Worm (Caenorhabditis elegans) whole organism, L1 larva: Measurements from ENCODE around the gene H41C03.2.

Experiments
- C04F5.9 ChIP-seq: sonication (generic microtip); optimal IDR thresholded peaks from 2 replicates; lab custom pipeline; 2016; ENCODE audit warnings: missing genetic modification characterization, missing compliant biosample characterization
- F16B12.6 ChIP-seq: fragments of 150-350 bp; optimal IDR thresholded peaks from 2 replicates; lab custom pipeline; 2014; ENCODE audit warnings: missing biosample characterization, missing genetic modification characterization
- alr-1 ChIP-seq: fragments of 200-800 bp; sonication (Bioruptor generic); optimal IDR thresholded peaks from 2 replicates; lab custom pipeline; 2018; ENCODE audit warnings: borderline replicate concordance, mild to moderate bottlenecking, missing genetic modification characterization, missing compliant biosample characterization
- blmp-1 ChIP-seq: fragments of 150-350 bp; optimal IDR thresholded peaks from 2 replicates; lab custom pipeline; 2014; ENCODE audit warnings: missing biosample characterization, missing genetic modification characterization
- ceh-63 ChIP-seq: fragments of 200-800 bp; sonication (Bioruptor generic); optimal IDR thresholded peaks from 2 replicates; lab custom pipeline; 2018; ENCODE audit warnings: mild to moderate bottlenecking, missing genetic modification characterization, missing compliant biosample characterization
- efl-3 ChIP-seq: fragments of 200-800 bp; sonication (Bioruptor generic); optimal IDR thresholded peaks from 2 replicates; lab custom pipeline; 2018; ENCODE audit warnings: mild to moderate bottlenecking, missing genetic modification characterization, missing compliant biosample characterization
- egl-27 ChIP-seq, 2 experiments: fragments of 150-350 bp in 1 of 2; sonication (generic microtip); optimal IDR thresholded peaks; 3 replicates each; lab custom pipeline; 2017 to 2018; ENCODE audit warnings: missing biosample characterization in 2 of 2, missing genetic modification characterization in 2 of 2, missing genetic modification reagents in 2 of 2
- elt-2 ChIP-seq: sonication (generic microtip); optimal IDR thresholded peaks from 2 replicates; lab custom pipeline; 2016; ENCODE audit warnings: missing genetic modification characterization, mild to moderate bottlenecking, inconsistent platforms, missing compliant biosample characterization, missing genetic modification reagents
- elt-3 ChIP-seq, 6 experiments: fragments of 150-350 bp in 1 of 6; sonication (generic microtip); optimal IDR thresholded peaks; 2 replicates each; lab custom pipeline; 2017 to 2018; ENCODE audit warnings: missing biosample characterization in 6 of 6, missing genetic modification characterization in 6 of 6, inconsistent platforms in 1 of 6
- fos-1 ChIP-seq: fragments of 150-350 bp; optimal IDR thresholded peaks from 2 replicates; lab custom pipeline; 2014; ENCODE audit warnings: missing biosample characterization, missing genetic modification characterization
- jun-1 ChIP-seq: fragments of 150-350 bp; optimal IDR thresholded peaks from 2 replicates; lab custom pipeline; 2014; ENCODE audit warnings: missing biosample characterization, missing genetic modification reagents, missing genetic modification characterization
- lin-14 ChIP-seq: fragments of 200-800 bp; sonication (Bioruptor generic); optimal IDR thresholded peaks from 2 replicates; lab custom pipeline; 2018; ENCODE audit warnings: mild to moderate bottlenecking, missing genetic modification characterization, moderate library complexity, missing compliant biosample characterization
- lir-3 ChIP-seq: sonication (generic microtip); optimal IDR thresholded peaks from 2 replicates; lab custom pipeline; 2016; ENCODE audit warnings: mild to moderate bottlenecking, missing genetic modification characterization, moderate library complexity, missing compliant biosample characterization; ENCODE audit not compliant: poor library complexity
- mdl-1 ChIP-seq, 2 experiments: fragments of 150-350 bp; optimal IDR thresholded peaks; 2 replicates each; lab custom pipeline; 2014 to 2017; ENCODE audit warnings: missing biosample characterization in 2 of 2, missing genetic modification characterization in 2 of 2, inconsistent platforms in 1 of 2
- mef-2 ChIP-seq: fragments of 150-350 bp; optimal IDR thresholded peaks from 2 replicates; lab custom pipeline; 2014; ENCODE audit warnings: missing biosample characterization, missing genetic modification characterization
- nhr-11 ChIP-seq: fragments of 150-350 bp; optimal IDR thresholded peaks from 2 replicates; lab custom pipeline; 2014; ENCODE audit warnings: missing biosample characterization, missing genetic modification characterization
- nhr-12 ChIP-seq: sonication (generic microtip); optimal IDR thresholded peaks from 2 replicates; lab custom pipeline; 2017; ENCODE audit warnings: missing biosample characterization, missing genetic modification characterization
- nhr-20 ChIP-seq: sonication (generic microtip); optimal IDR thresholded peaks from 2 replicates; lab custom pipeline; 2016; ENCODE audit warnings: mild to moderate bottlenecking, missing genetic modification characterization, missing compliant biosample characterization
- nhr-71 ChIP-seq: sonication (generic microtip); optimal IDR thresholded peaks from 2 replicates; lab custom pipeline; 2016; ENCODE audit warnings: mild to moderate bottlenecking, missing genetic modification characterization, moderate library complexity, missing compliant biosample characterization
- nhr-85 ChIP-seq: sonication (generic microtip); peaks from one replicate; lab custom pipeline; 2016; ENCODE audit warnings: missing genetic modification characterization, inconsistent platforms, missing compliant biosample characterization
- pqm-1 ChIP-seq: sonication (generic microtip); optimal IDR thresholded peaks from 3 replicates; lab custom pipeline; 2017; ENCODE audit warnings: missing biosample characterization, missing genetic modification characterization
- snpc-4 ChIP-seq: fragments of 150-350 bp; optimal IDR thresholded peaks from 2 replicates; lab custom pipeline; 2014; ENCODE audit warnings: missing biosample characterization, missing genetic modification characterization
- tbx-2 ChIP-seq: sonication (generic microtip); optimal IDR thresholded peaks from 2 replicates; lab custom pipeline; 2016; ENCODE audit warnings: missing genetic modification characterization, missing compliant biosample characterization
- vab-15 ChIP-seq: sonication (generic microtip); optimal IDR thresholded peaks from 2 replicates; lab custom pipeline; 2017; ENCODE audit warnings: missing genotype, mild to moderate bottlenecking, missing genetic modification characterization, missing compliant biosample characterization
- ztf-4 ChIP-seq: fragments of 150-350 bp; optimal IDR thresholded peaks from 2 replicates; lab custom pipeline; 2014; ENCODE audit warnings: missing biosample characterization, missing genetic modification characterization

The H41C03.2 gene

ce11 chrII:5866920-5867319 lies 15.0 kb upstream of the H41C03.2 start (continued):
- no peak for TF ChIP-seq alr-1 (tag; lab: Kevin White, UChicago)

ce11 chrII:5865405-5866308 lies 13.8 kb upstream of the H41C03.2 start, which contains the start of gene F55C12.19:
Gene F55C12.19 (plus strand): TSS chrII:5866139.
- no peak for TF ChIP-seq tbx-2 (tag; lab: Kevin White, UChicago)
- no peak for TF ChIP-seq nhr-12 (tag; lab: Kevin White, UChicago)
- TF ChIP-seq jun-1 (tag; lab: Kevin White, UChicago) = no peak
- TF ChIP-seq lir-3 (tag; lab: Kevin White, UChicago) = no peak
- TF ChIP-seq mef-2 (tag; lab: Kevin White, UChicago) = no peak
- peak; percentile 47 for TF ChIP-seq elt-2 (tag; lab: Kevin White, UChicago)
- TF ChIP-seq, all 84 proteins: peak for 1

ce11 chrII:5863893-5864292 lies 12.0 kb upstream of the H41C03.2 start, which contains the start of gene tag-234:
Gene tag-234 (plus strand): TSS chrII:5864193.
- TF ChIP-seq elt-2 (tag; lab: Kevin White, UChicago) (peak; percentile 2), C04F5.9 (tag; lab: Kevin White, UChicago) (no peak)

ce11 chrII:5860621-5861020 lies 8.7 kb upstream of the H41C03.2 start:
- TF ChIP-seq lin-14 (GFP tag; lab: Kevin White, UChicago) (peak; percentile 49), nhr-20 (tag; lab: Kevin White, UChicago) (no peak)

- no peak for TF ChIP-seq nhr-11 (tag; lab: Kevin White, UChicago)
- no peak for TF ChIP-seq pqm-1
- peak; percentile 33 for TF ChIP-seq lin-14 (GFP tag; lab: Kevin White, UChicago)
- TF ChIP-seq vab-15 = no peak
- TF ChIP-seq alr-1 (tag; lab: Kevin White, UChicago) = no peak
- TF ChIP-seq mef-2 (tag; lab: Kevin White, UChicago) = no peak
- no peak for TF ChIP-seq ceh-63 (GFP tag; lab: Kevin White, UChicago)
- TF ChIP-seq fos-1 (tag; lab: Kevin White, UChicago) = no peak
- TF ChIP-seq nhr-71 (tag; lab: Kevin White, UChicago) = no peak
Measured at ce11 chrII:5858322-5858721, 6.4 kb upstream of the H41C03.2 start, which contains the start of gene F55C12.4. Gene F55C12.4 (minus strand): TSS chrII:5858422.

- peak; percentile 17 for TF ChIP-seq lin-14 (GFP tag; lab: Kevin White, UChicago)
- TF ChIP-seq blmp-1 = peak; percentile 17
- no peak for TF ChIP-seq snpc-4 (tag; lab: Kevin White, UChicago)
- TF ChIP-seq egl-27 (tag; optimal IDR thresholded peaks at IDR 0.05; lab: Kevin White, UChicago) = no peak
- TF ChIP-seq ztf-4 = no peak
- TF ChIP-seq efl-3 (GFP tag; lab: Kevin White, UChicago) = no peak
- no peak for TF ChIP-seq F16B12.6 (tag; lab: Kevin White, UChicago)
- TF ChIP-seq nhr-12 (tag; lab: Kevin White, UChicago) = no peak
- TF ChIP-seq, all 84 proteins: peak for 2
Measured at ce11 chrII:5854122-5854521, 2.2 kb upstream of the H41C03.2 start, which contains the start of gene H41C03.1. Gene H41C03.1 (plus strand): TSS chrII:5854422.

- TF ChIP-seq elt-3 (tag; optimal IDR thresholded peaks at IDR 0.05; lab: Kevin White, UChicago) (peak in 2 of 6 experiments; percentile 51 to 80), nhr-85 (peak; percentile 55), elt-2 (tag; lab: Kevin White, UChicago) (no peak), blmp-1 (peak; percentile 73), mdl-1 (tag; optimal IDR thresholded peaks at IDR 0.05; lab: Kevin White, UChicago) (no peak)
Measured at ce11 chrII:5853261-5853660, 1.4 kb upstream of the H41C03.2 start.
